Fruit fly (Drosophila melanogaster) whole organism, embryonic: Measurements from ENCODE around the gene TfIIFbeta.
A peak's percentile ranks its signal among the peaks of the same experiment; 100 is the strongest.

ENCODE experiments used
- Antp ChIP-seq: fragments of 200-800 bp; sonication (Bioruptor generic); optimal IDR thresholded peaks from 3 replicates; lab custom pipeline; 2016; ENCODE audit warnings: missing biosample characterization, missing genetic modification characterization
- CG11398 ChIP-seq: fragments of 200-800 bp; sonication (Bioruptor generic); optimal IDR thresholded peaks from 2 replicates; lab custom pipeline; 2016; ENCODE audit warnings: missing biosample characterization, missing genetic modification characterization
- CG11504 ChIP-seq: fragments of 200-800 bp; sonication (Bioruptor generic); optimal IDR thresholded peaks from 3 replicates; lab custom pipeline; 2019; ENCODE audit warnings: missing biosample characterization, mild to moderate bottlenecking, missing genetic modification characterization, moderate library complexity
- CG12659 ChIP-seq: fragments of 200-800 bp; sonication (Bioruptor generic); optimal IDR thresholded peaks from 3 replicates; lab custom pipeline; 2017; ENCODE audit warnings: mild to moderate bottlenecking, missing biosample characterization, missing genetic modification reagents, missing genetic modification characterization
- CG12769 ChIP-seq: fragments of 200-800 bp; sonication (Bioruptor generic); optimal IDR thresholded peaks from 2 replicates; lab custom pipeline; 2019; ENCODE audit warnings: missing biosample characterization, mild to moderate bottlenecking, missing genetic modification characterization, moderate library complexity
- CG17568 ChIP-seq: fragments of 200-800 bp; sonication (Bioruptor generic); optimal IDR thresholded peaks from 2 replicates; lab custom pipeline; 2018; ENCODE audit warnings: missing biosample characterization, mild to moderate bottlenecking, missing genetic modification characterization, moderate library complexity
- CG18476 ChIP-seq: fragments of 200-800 bp; sonication (Bioruptor generic); optimal IDR thresholded peaks from 2 replicates; lab custom pipeline; 2016; ENCODE audit warnings: missing biosample characterization, mild to moderate bottlenecking, missing genetic modification characterization
- CG2129 ChIP-seq: fragments of 200-800 bp; sonication (Bioruptor generic); IDR thresholded peaks from 2 replicates; pipeline ENCODE4 v1.3.6; 2022; ENCODE audit warnings: missing biosample characterization, missing genetic modification characterization; ENCODE audit not compliant: partially characterized antibody
- CG2199 ChIP-seq: fragments of 200-800 bp; sonication (Bioruptor generic); IDR thresholded peaks from 3 replicates; pipeline ENCODE4 v1.3.6; 2022; ENCODE audit warnings: missing biosample characterization, missing genetic modification characterization
- CG32532 ChIP-seq: fragments of 200-800 bp; sonication (Bioruptor generic); IDR thresholded peaks from 2 replicates; pipeline ENCODE4 v1.3.6; 2022; ENCODE audit warnings: missing biosample characterization, missing genetic modification characterization
- CG5245 ChIP-seq: fragments of 200-800 bp; sonication (Bioruptor generic); optimal IDR thresholded peaks from 3 replicates; lab custom pipeline; 2016; ENCODE audit warnings: missing biosample characterization, missing genetic modification characterization
- CG7963 ChIP-seq: fragments of 200-800 bp; sonication (Bioruptor generic); IDR thresholded peaks from 3 replicates; pipeline ENCODE4 v1.3.6; 2022; ENCODE audit warnings: missing biosample characterization, missing genetic modification characterization; ENCODE audit not compliant: partially characterized antibody
- D19A ChIP-seq: fragments of 200-800 bp; optimal IDR thresholded peaks from 3 replicates; lab custom pipeline; 2019; ENCODE audit warnings: missing biosample characterization, mild to moderate bottlenecking, missing genetic modification characterization, moderate library complexity
- D19B ChIP-seq: fragments of 200-800 bp; sonication (Bioruptor generic); optimal IDR thresholded peaks from 2 replicates; lab custom pipeline; 2017; ENCODE audit warnings: missing biosample characterization, mild to moderate bottlenecking, missing genetic modification characterization
- Dek ChIP-seq: fragments of 200-800 bp; sonication (Bioruptor generic); optimal IDR thresholded peaks from 3 replicates; lab custom pipeline; 2019; ENCODE audit warnings: missing biosample characterization, mild to moderate bottlenecking, missing genetic modification characterization, moderate library complexity
- Dip3 ChIP-seq: fragments of 200-800 bp; sonication (Bioruptor generic); optimal IDR thresholded peaks from 3 replicates; lab custom pipeline; 2016; ENCODE audit warnings: missing biosample characterization, missing genetic modification characterization
- E2f2 ChIP-seq: fragments of 200-800 bp; sonication (Bioruptor generic); IDR thresholded peaks from 2 replicates; pipeline ENCODE4 v1.3.6; 2022; ENCODE audit warnings: missing biosample characterization, missing genetic modification characterization
- Gug ChIP-seq: fragments of 200-800 bp; sonication (Bioruptor generic); IDR thresholded peaks from 4 replicates; pipeline ENCODE4 v1.3.6; 2022; ENCODE audit warnings: missing biosample characterization, missing genetic modification characterization
- H15 ChIP-seq: fragments of 200-800 bp; sonication (Bioruptor generic); IDR thresholded peaks from 3 replicates; pipeline ENCODE4 v1.3.6; 2022; ENCODE audit warnings: missing biosample characterization, missing genetic modification characterization
- HHEX ChIP-seq: fragments of 200-800 bp; sonication (Bioruptor generic); optimal IDR thresholded peaks from 3 replicates; lab custom pipeline; 2017; ENCODE audit warnings: missing biosample characterization, mild to moderate bottlenecking, missing genetic modification characterization, missing genetic modification reagents
- Hmr ChIP-seq: fragments of 200-800 bp; sonication (Bioruptor generic); optimal IDR thresholded peaks from 3 replicates; lab custom pipeline; 2017; ENCODE audit warnings: mild to moderate bottlenecking, missing biosample characterization, missing genetic modification reagents, missing genetic modification characterization
- Hr3 ChIP-seq: fragments of 200-800 bp; sonication (Bioruptor generic); optimal IDR thresholded peaks from 3 replicates; lab custom pipeline; 2016; ENCODE audit warnings: missing biosample characterization, missing genetic modification characterization
- Hsf ChIP-seq: fragments of 200-800 bp; sonication (Bioruptor generic); optimal IDR thresholded peaks from 3 replicates; lab custom pipeline; 2016; ENCODE audit warnings: missing biosample characterization, missing genetic modification characterization
- MESR4 ChIP-seq: fragments of 200-800 bp; sonication (Bioruptor generic); optimal IDR thresholded peaks from 2 replicates; lab custom pipeline; 2018; ENCODE audit warnings: missing biosample characterization, mild to moderate bottlenecking, missing genetic modification characterization, moderate library complexity
- Myb ChIP-seq: fragments of 200-800 bp; sonication (Bioruptor generic); optimal IDR thresholded peaks from 2 replicates; lab custom pipeline; 2016; ENCODE audit warnings: missing biosample characterization, missing genetic modification characterization
- Pdp1 ChIP-seq, 2 experiments: fragments of 200-800 bp; sonication (Bioruptor generic); optimal IDR thresholded peaks; 3 replicates each; lab custom pipeline; 2016; ENCODE audit warnings: missing biosample characterization in 2 of 2, missing genetic modification characterization in 2 of 2, mild to moderate bottlenecking in 1 of 2, moderate library complexity in 1 of 2
- Poxn ChIP-seq: fragments of 200-800 bp; sonication (Bioruptor generic); IDR thresholded peaks from 2 replicates; pipeline ENCODE4 v1.3.6; 2022; ENCODE audit warnings: missing biosample characterization, missing genetic modification characterization
- Spps ChIP-seq: fragments of 200-800 bp; sonication (Bioruptor generic); optimal IDR thresholded peaks from 2 replicates; lab custom pipeline; 2018; ENCODE audit warnings: missing biosample characterization, mild to moderate bottlenecking, missing genetic modification characterization
- Sry-β ChIP-seq: fragments of 200-800 bp; sonication (Bioruptor generic); optimal IDR thresholded peaks from 2 replicates; lab custom pipeline; 2018; ENCODE audit warnings: missing biosample characterization, mild to moderate bottlenecking, missing genetic modification characterization, moderate library complexity
- Ssrp ChIP-seq: fragments of 200-800 bp; sonication (Bioruptor generic); optimal IDR thresholded peaks from 2 replicates; lab custom pipeline; 2018; ENCODE audit warnings: missing biosample characterization, mild to moderate bottlenecking, missing genetic modification characterization, moderate library complexity
- Xbp1 ChIP-seq: fragments of 200-800 bp; sonication (Bioruptor generic); optimal IDR thresholded peaks from 3 replicates; lab custom pipeline; 2016; ENCODE audit warnings: missing biosample characterization, mild to moderate bottlenecking, missing genetic modification characterization
- ab ChIP-seq: fragments of 200-800 bp; sonication (Bioruptor generic); optimal IDR thresholded peaks from 2 replicates; lab custom pipeline; 2016; ENCODE audit warnings: missing biosample characterization, missing genetic modification characterization
- bsh ChIP-seq, 2 experiments: fragments of 200-800 bp; sonication (Bioruptor generic); optimal IDR thresholded peaks; 2 replicates each; lab custom pipeline; 2017 to 2018; ENCODE audit warnings: mild to moderate bottlenecking in 2 of 2, missing biosample characterization in 2 of 2, missing genetic modification characterization in 2 of 2, moderate library complexity in 1 of 2
- crp ChIP-seq, 2 experiments: fragments of 200-800 bp; sonication (Bioruptor generic); optimal IDR thresholded peaks; 2 replicates in 1 of 2; 3 replicates in 1 of 2; lab custom pipeline; 2017; ENCODE audit warnings: missing biosample characterization in 2 of 2, missing genetic modification characterization in 2 of 2, mild to moderate bottlenecking in 1 of 2, moderate library complexity in 1 of 2
- dati ChIP-seq: fragments of 200-800 bp; sonication (Bioruptor generic); IDR thresholded peaks from 2 replicates; pipeline ENCODE4 v1.3.6; 2022; ENCODE audit warnings: missing biosample characterization, missing genetic modification characterization
- ems ChIP-seq: fragments of 200-800 bp; sonication (Bioruptor generic); optimal IDR thresholded peaks from 3 replicates; lab custom pipeline; 2016; ENCODE audit warnings: missing biosample characterization, missing genetic modification characterization
- gfzf ChIP-seq: fragments of 200-800 bp; sonication (Bioruptor generic); optimal IDR thresholded peaks from 2 replicates; lab custom pipeline; 2016; ENCODE audit warnings: missing biosample characterization, mild to moderate bottlenecking, missing genetic modification characterization, moderate library complexity
- gro ChIP-seq: fragments of 200-800 bp; sonication (Bioruptor generic); optimal IDR thresholded peaks from 2 replicates; lab custom pipeline; 2016; ENCODE audit warnings: missing biosample characterization, missing genetic modification characterization
- jing ChIP-seq: fragments of 200-800 bp; sonication (Bioruptor generic); optimal IDR thresholded peaks from 2 replicates; lab custom pipeline; 2018; ENCODE audit warnings: missing biosample characterization, mild to moderate bottlenecking, missing genetic modification characterization
- nmo ChIP-seq: fragments of 200-800 bp; sonication (Bioruptor generic); optimal IDR thresholded peaks from 2 replicates; lab custom pipeline; 2018; ENCODE audit warnings: missing biosample characterization, mild to moderate bottlenecking, missing genetic modification characterization, moderate library complexity
- sd ChIP-seq: fragments of 200-800 bp; sonication (Bioruptor generic); optimal IDR thresholded peaks from 3 replicates; lab custom pipeline; 2018; ENCODE audit warnings: missing biosample characterization, mild to moderate bottlenecking, missing genetic modification characterization, moderate library complexity
- slp2 ChIP-seq: fragments of 200-800 bp; sonication (Bioruptor generic); optimal IDR thresholded peaks from 2 replicates; lab custom pipeline; 2016; ENCODE audit warnings: missing biosample characterization, missing genetic modification characterization
- ssp ChIP-seq: fragments of 200-800 bp; sonication (Bioruptor generic); IDR thresholded peaks from 2 replicates; pipeline ENCODE4 v1.3.6; 2022; ENCODE audit warnings: missing biosample characterization, missing genetic modification characterization
- tin ChIP-seq: fragments of 200-800 bp; sonication (Bioruptor generic); optimal IDR thresholded peaks from 3 replicates; lab custom pipeline; 2016; ENCODE audit warnings: missing biosample characterization, missing genetic modification characterization
- trem ChIP-seq: fragments of 200-800 bp; optimal IDR thresholded peaks from 3 replicates; lab custom pipeline; 2019; ENCODE audit warnings: missing biosample characterization, mild to moderate bottlenecking, missing genetic modification characterization, moderate library complexity
- ttk ChIP-seq: fragments of 200-800 bp; sonication (Bioruptor generic); IDR thresholded peaks from 2 replicates; pipeline ENCODE4 v2.1.2; 2022; ENCODE audit warnings: missing biosample characterization, missing genetic modification characterization
- zfh1 ChIP-seq: fragments of 200-800 bp; sonication (Bioruptor generic); IDR thresholded peaks from 3 replicates; pipeline ENCODE4 v1.3.6; 2022; ENCODE audit warnings: missing biosample characterization, missing genetic modification characterization

Gene TfIIFbeta

DNA sequence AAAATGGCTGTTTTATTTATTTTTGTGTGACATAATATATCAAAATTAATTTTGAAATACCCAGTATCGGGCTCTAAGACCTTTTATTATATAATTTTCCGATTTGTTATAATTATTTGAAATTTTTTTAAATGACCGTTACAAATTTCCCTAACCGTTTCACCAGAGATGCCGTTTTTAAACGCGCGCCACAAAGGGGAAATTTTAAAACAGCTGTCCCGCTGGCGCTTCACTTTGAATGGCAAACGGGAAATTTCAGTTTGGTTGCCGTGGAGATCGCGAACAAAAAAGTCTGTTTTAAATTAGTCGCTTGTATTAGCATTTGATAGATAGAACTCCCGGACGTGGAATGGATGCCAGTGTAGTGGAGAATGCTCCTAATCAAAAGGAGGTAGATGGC is 47.4 kb upstream of the TfIIFbeta start, which contains the start of the genes CG14693 and TTLL15 (continued):
- TF ChIP-seq jing (GFP tag; lab: Kevin White, UChicago) (no peak), E2f2 (GFP tag; lab: Robert Waterston, UW) (peak; percentile 92), Sry-β (peak; percentile 85), trem (tag; lab: Kevin White, UChicago) (peak; percentile 32), MESR4 (peak; percentile 46), ab (GFP tag; lab: Kevin White, UChicago) (no peak), CG11504 (no peak), crp (GFP tag; optimal IDR thresholded peaks at IDR 0.05; lab: Kevin White, UChicago) (peak; percentile 19 to 85), Xbp1 (GFP tag; lab: Kevin White, UChicago) (no peak), zfh1 (GFP tag; lab: Robert Waterston, UW) (no peak)

- no peak for TF ChIP-seq H15
- no peak for TF ChIP-seq Hr3 (GFP tag; lab: Kevin White, UChicago)
- no peak for TF ChIP-seq gfzf (GFP tag; lab: Kevin White, UChicago)
- TF ChIP-seq CG32532 (GFP tag; lab: Robert Waterston, UW), result no peak
- no peak for TF ChIP-seq Spps (tag; lab: Kevin White, UChicago)
Measured at dm6 chr3R:10803855-10804254, 36.3 kb upstream of the TfIIFbeta start, which contains the start of gene CG14692. TSS of gene CG14692 (minus strand) at chr3R:10803955.

- TF ChIP-seq Hmr (GFP tag; lab: Kevin White, UChicago), result no peak
- no peak for TF ChIP-seq ttk (GFP tag; lab: Robert Waterston, UW)
- TF ChIP-seq Gug (GFP tag; lab: Robert Waterston, UW), result no peak
- no peak for TF ChIP-seq Hsf (GFP tag; lab: Kevin White, UChicago)
- no peak for TF ChIP-seq CG18476 (GFP tag; lab: Kevin White, UChicago)
- peak in 1 of 2 experiments; percentile 75 for TF ChIP-seq Pdp1 (GFP tag; optimal IDR thresholded peaks at IDR 0.05; lab: Kevin White, UChicago)
- TF ChIP-seq CG12769, result peak; percentile 74
- no peak for TF ChIP-seq slp2 (GFP tag; lab: Kevin White, UChicago)
- peak; percentile 15; the same call in 1 of the 3 replicates for TF ChIP-seq CG2199 (GFP tag; lab: Robert Waterston, UW)
- no peak for TF ChIP-seq dati (GFP tag; lab: Robert Waterston, UW)
- no peak for TF ChIP-seq Antp (GFP tag; lab: Kevin White, UChicago)
- TF ChIP-seq CG11398 (GFP tag; lab: Kevin White, UChicago), result no peak
Measured at dm6 chr3R:10792604-10793003, 25.0 kb upstream of the TfIIFbeta start, which contains the start of gene CG14687. TSS of gene CG14687 (plus strand) at chr3R:10792904.

DNA sequence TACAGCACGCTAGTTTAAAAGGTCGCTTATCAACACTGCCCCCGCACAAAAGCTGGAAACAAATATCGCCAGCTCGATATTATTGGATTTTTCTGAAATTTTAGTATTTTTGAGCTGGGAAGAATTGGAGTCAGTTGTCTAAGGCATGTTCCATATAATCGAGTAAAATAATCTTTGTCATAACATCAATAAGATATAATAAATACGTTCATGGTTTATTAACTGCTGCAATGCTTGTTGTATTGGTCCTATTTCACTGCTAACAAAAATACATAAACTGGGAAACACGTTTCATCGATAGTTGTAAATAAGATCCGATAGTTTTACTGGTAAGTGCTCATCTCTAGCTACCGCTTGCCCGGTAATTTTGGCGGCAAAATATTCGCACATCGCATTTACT is 20.6 kb upstream of the TfIIFbeta start, which contains the start of the genes Art1 and Mcm5:
Gene Art1, minus strand, starts transcription at position 41 of the 400 bp plus-strand sequence.
Gene Mcm5, plus strand, starts transcription at position 339 of the 400 bp plus-strand sequence.
- TF ChIP-seq CG17568 (GFP tag; lab: Kevin White, UChicago), result no peak
- TF ChIP-seq CG12659 (GFP tag; lab: Kevin White, UChicago), result peak; percentile 78
- peak; percentile 16 for TF ChIP-seq sd
- TF ChIP-seq Dip3, result peak; percentile 85
- TF ChIP-seq ems (GFP tag; lab: Kevin White, UChicago), result peak; percentile 6
- TF ChIP-seq gro (GFP tag; lab: Kevin White, UChicago), result peak; percentile 64
- no peak for TF ChIP-seq Dek (tag; lab: Kevin White, UChicago)
- TF ChIP-seq HHEX (GFP tag; lab: Kevin White, UChicago), result no peak
- TF ChIP-seq bsh (GFP tag; optimal IDR thresholded peaks at IDR 0.05; lab: Kevin White, UChicago), result no peak
- peak; percentile 71; the same call in 1 of the 3 replicates for TF ChIP-seq CG7963 (GFP tag; lab: Robert Waterston, UW)
- TF ChIP-seq D19A (tag; lab: Kevin White, UChicago), result no peak
- TF ChIP-seq CG5245 (GFP tag; lab: Kevin White, UChicago), result no peak
- TF ChIP-seq Poxn, result no peak
- peak; percentile 42 for TF ChIP-seq tin (GFP tag; lab: Kevin White, UChicago)
- TF ChIP-seq nmo (GFP tag; lab: Kevin White, UChicago), result peak; percentile 79
- TF ChIP-seq Myb, result peak; percentile 58
- TF ChIP-seq ssp (GFP tag; lab: Robert Waterston, UW), result peak; percentile 42
- no peak for TF ChIP-seq D19B (GFP tag; lab: Kevin White, UChicago)
- TF ChIP-seq Ssrp (tag; lab: Kevin White, UChicago), result no peak
- peak; percentile 95 for TF ChIP-seq CG2129
